Worm (Caenorhabditis elegans) whole organism, L4/young adult: ENCODE measurements around the gene B0250.7.

Experiments
- W03F9.2 ChIP-seq: fragments of 150-350 bp; optimal IDR thresholded peaks from 2 replicates; lab custom pipeline; 2014; ENCODE audit warnings: missing biosample characterization, missing genetic modification characterization
- him-1 ChIP-seq: sonication (generic microtip); optimal IDR thresholded peaks from 2 replicates; lab custom pipeline; 2016; ENCODE audit warnings: missing genotype, missing genetic modification reagents, missing genetic modification characterization, missing compliant biosample characterization

- no peak for TF ChIP-seq him-1 (tag; lab: Kevin White, UChicago)
- TF ChIP-seq W03F9.2 = no peak
These were observed 21.7 kb upstream of the B0250.7 start for ce11 chrV:20497537-20497936.
